Fruit fly (Drosophila melanogaster) whole organism, embryonic: ENCODE results near the gene CG43707.

Experiments used
- Aef1 ChIP-seq: fragments of 200-800 bp; sonication (Bioruptor generic); IDR thresholded peaks from 3 replicates; pipeline ENCODE4 v1.3.6; 2022; ENCODE audit warnings: missing biosample characterization, missing genetic modification characterization
- BtbVII ChIP-seq: fragments of 200-800 bp; sonication (Bioruptor generic); optimal IDR thresholded peaks from 3 replicates; lab custom pipeline; 2017; ENCODE audit warnings: missing biosample characterization, mild to moderate bottlenecking, missing genetic modification characterization
- Bteb2 ChIP-seq: fragments of 200-800 bp; sonication (Bioruptor generic); optimal IDR thresholded peaks from 2 replicates; lab custom pipeline; 2016; ENCODE audit warnings: missing biosample characterization, missing genetic modification characterization
- CG10654 ChIP-seq: fragments of 200-800 bp; sonication (Bioruptor generic); optimal IDR thresholded peaks from 2 replicates; lab custom pipeline; 2016; ENCODE audit warnings: missing biosample characterization, missing genetic modification characterization
- CG11696 ChIP-seq: fragments of 200-800 bp; sonication (Bioruptor generic); IDR thresholded peaks from 2 replicates; pipeline ENCODE4 v1.3.6; 2022; ENCODE audit warnings: missing biosample characterization, missing genetic modification characterization
- CG12219 ChIP-seq: fragments of 200-800 bp; sonication (Bioruptor generic); optimal IDR thresholded peaks from 3 replicates; lab custom pipeline; 2018; ENCODE audit warnings: missing biosample characterization, mild to moderate bottlenecking, missing genetic modification characterization
- CG14441 ChIP-seq: fragments of 200-800 bp; sonication (Bioruptor generic); IDR thresholded peaks from 2 replicates; pipeline ENCODE4 v1.3.6; 2022; ENCODE audit warnings: missing biosample characterization, missing genetic modification characterization
- CG1529 ChIP-seq: fragments of 200-800 bp; sonication (Bioruptor generic); optimal IDR thresholded peaks from 3 replicates; lab custom pipeline; 2018; ENCODE audit warnings: missing biosample characterization, missing genetic modification characterization
- CG2116 ChIP-seq: fragments of 200-800 bp; sonication (Bioruptor generic); optimal IDR thresholded peaks from 3 replicates; lab custom pipeline; 2018; ENCODE audit warnings: missing biosample characterization, mild to moderate bottlenecking, missing genetic modification characterization
- CG2199 ChIP-seq: fragments of 200-800 bp; sonication (Bioruptor generic); IDR thresholded peaks from 3 replicates; pipeline ENCODE4 v1.3.6; 2022; ENCODE audit warnings: missing biosample characterization, missing genetic modification characterization
- CG2889 ChIP-seq: fragments of 200-800 bp; sonication (Bioruptor generic); IDR thresholded peaks from 3 replicates; pipeline ENCODE4 v1.3.6; 2022; ENCODE audit warnings: missing biosample characterization, missing genetic modification characterization
- CG30403 ChIP-seq: fragments of 200-800 bp; sonication (Bioruptor generic); optimal IDR thresholded peaks from 3 replicates; lab custom pipeline; 2016; ENCODE audit warnings: missing biosample characterization, missing genetic modification characterization
- CG31224 ChIP-seq: fragments of 200-800 bp; sonication (Bioruptor generic); IDR thresholded peaks from 2 replicates; pipeline ENCODE4 v1.3.6; 2022; ENCODE audit warnings: missing biosample characterization, missing genetic modification characterization
- CG32532 ChIP-seq: fragments of 200-800 bp; sonication (Bioruptor generic); IDR thresholded peaks from 2 replicates; pipeline ENCODE4 v1.3.6; 2022; ENCODE audit warnings: missing biosample characterization, missing genetic modification characterization
- CG34376 ChIP-seq: fragments of 200-800 bp; sonication (Bioruptor generic); optimal IDR thresholded peaks from 2 replicates; lab custom pipeline; 2018; ENCODE audit warnings: missing biosample characterization, mild to moderate bottlenecking, missing genetic modification characterization
- CG6765 ChIP-seq: fragments of 200-800 bp; sonication (Bioruptor generic); optimal IDR thresholded peaks from 3 replicates; lab custom pipeline; 2017; ENCODE audit warnings: missing biosample characterization, mild to moderate bottlenecking, missing genetic modification characterization
- CG7357 ChIP-seq: fragments of 200-800 bp; sonication (Bioruptor generic); IDR thresholded peaks from 3 replicates; pipeline ENCODE4 v1.3.6; 2022; ENCODE audit warnings: missing biosample characterization, missing genetic modification characterization
- Deaf1 ChIP-seq: fragments of 200-800 bp; optimal IDR thresholded peaks from 3 replicates; lab custom pipeline; 2019; ENCODE audit warnings: missing biosample characterization, mild to moderate bottlenecking, missing genetic modification characterization, moderate library complexity
- Dp ChIP-seq: fragments of 200-800 bp; sonication (Bioruptor generic); optimal IDR thresholded peaks from 2 replicates; lab custom pipeline; 2018; ENCODE audit warnings: missing biosample characterization, mild to moderate bottlenecking, missing genetic modification characterization, moderate library complexity
- E2f2 ChIP-seq: fragments of 200-800 bp; sonication (Bioruptor generic); IDR thresholded peaks from 2 replicates; pipeline ENCODE4 v1.3.6; 2022; ENCODE audit warnings: missing biosample characterization, missing genetic modification characterization
- Eip74EF ChIP-seq, 2 experiments: fragments of 200-800 bp in 1 of 2; fragments of >200 bp in 1 of 2; sonication (Bioruptor generic) in 1 of 2; optimal IDR thresholded peaks; 2 replicates each; lab custom pipeline; 2017 to 2019; ENCODE audit warnings: missing biosample characterization in 2 of 2, missing genetic modification characterization in 2 of 2, mild to moderate bottlenecking in 1 of 2, moderate library complexity in 1 of 2
- H2.0 ChIP-seq: fragments of 200-800 bp; sonication (Bioruptor generic); IDR thresholded peaks from 2 replicates; pipeline ENCODE4 v1.3.6; 2022; ENCODE audit warnings: missing biosample characterization, missing genetic modification characterization
- HHEX ChIP-seq: fragments of 200-800 bp; sonication (Bioruptor generic); optimal IDR thresholded peaks from 3 replicates; lab custom pipeline; 2017; ENCODE audit warnings: missing biosample characterization, mild to moderate bottlenecking, missing genetic modification characterization, missing genetic modification reagents
- Hsf ChIP-seq: fragments of 200-800 bp; sonication (Bioruptor generic); optimal IDR thresholded peaks from 3 replicates; lab custom pipeline; 2016; ENCODE audit warnings: missing biosample characterization, missing genetic modification characterization
- Med ChIP-seq: fragments of 200-800 bp; sonication (Bioruptor generic); peaks from one replicate; lab custom pipeline; 2016; ENCODE audit warnings: missing biosample characterization, missing genetic modification characterization, mild to moderate bottlenecking, inconsistent platforms, moderate library complexity
- Sox100B ChIP-seq: fragments of 200-800 bp; sonication (Bioruptor generic); optimal IDR thresholded peaks from 3 replicates; lab custom pipeline; 2018; ENCODE audit warnings: missing biosample characterization, mild to moderate bottlenecking, missing genetic modification characterization
- Trl ChIP-seq, 3 experiments: fragments of >200 bp in 2 of 3; fragments of 200-800 bp in 1 of 3; sonication (Bioruptor generic) in 1 of 3; optimal IDR thresholded peaks; 2 replicates in 1 of 3; 3 replicates in 2 of 3; lab custom pipeline; 2016 to 2017; ENCODE audit warnings: missing biosample characterization in 1 of 3, missing genetic modification characterization in 1 of 3
- Xrp1 ChIP-seq: fragments of 200-800 bp; sonication (Bioruptor generic); IDR thresholded peaks from 2 replicates; pipeline ENCODE4 v1.3.6; 2022; ENCODE audit warnings: missing biosample characterization, missing genetic modification characterization
- bcd ChIP-seq: fragments of 200-800 bp; sonication (Bioruptor generic); optimal IDR thresholded peaks from 2 replicates; lab custom pipeline; 2017; ENCODE audit warnings: missing biosample characterization, mild to moderate bottlenecking, missing genetic modification characterization
- bsh ChIP-seq, 2 experiments: fragments of 200-800 bp; sonication (Bioruptor generic); optimal IDR thresholded peaks; 2 replicates each; lab custom pipeline; 2017 to 2018; ENCODE audit warnings: mild to moderate bottlenecking in 2 of 2, missing biosample characterization in 2 of 2, missing genetic modification characterization in 2 of 2, moderate library complexity in 1 of 2
- dmrt99B ChIP-seq: fragments of 200-800 bp; sonication (Bioruptor generic); optimal IDR thresholded peaks from 2 replicates; lab custom pipeline; 2018; ENCODE audit warnings: missing biosample characterization, mild to moderate bottlenecking, missing genetic modification characterization, moderate library complexity
- dysf ChIP-seq: fragments of 200-800 bp; sonication (Bioruptor generic); IDR thresholded peaks from 3 replicates; pipeline ENCODE4 v1.3.6; 2022; ENCODE audit warnings: missing biosample characterization, missing genetic modification characterization
- ewg ChIP-seq: fragments of 200-800 bp; sonication (Bioruptor generic); optimal IDR thresholded peaks from 3 replicates; lab custom pipeline; 2017; ENCODE audit warnings: mild to moderate bottlenecking, missing biosample characterization, missing genetic modification reagents, missing genetic modification characterization
- fd96Cb ChIP-seq: fragments of 200-800 bp; sonication (Bioruptor generic); optimal IDR thresholded peaks from 2 replicates; lab custom pipeline; 2018; ENCODE audit warnings: missing biosample characterization, mild to moderate bottlenecking, missing genetic modification characterization, moderate library complexity
- hkb ChIP-seq, 2 experiments: fragments of 200-800 bp in 1 of 2; fragments of >200 bp in 1 of 2; sonication (Bioruptor generic) in 1 of 2; IDR thresholded peaks in 1 of 2; optimal IDR thresholded peaks in 1 of 2; 2 replicates each; pipeline versions ENCODE4 v1.3.6 to Lab custom; 2017 to 2022; ENCODE audit warnings: missing biosample characterization in 1 of 2, missing genetic modification characterization in 1 of 2
- mam ChIP-seq: fragments of 200-800 bp; sonication (Bioruptor generic); optimal IDR thresholded peaks from 3 replicates; lab custom pipeline; 2016; ENCODE audit warnings: missing biosample characterization, missing genetic modification characterization
- nau ChIP-seq: fragments of 200-800 bp; sonication (Bioruptor generic); optimal IDR thresholded peaks from 3 replicates; lab custom pipeline; 2017; ENCODE audit warnings: missing biosample characterization, mild to moderate bottlenecking, missing genetic modification characterization, missing genetic modification reagents
- org-1 ChIP-seq: fragments of 200-800 bp; sonication (Bioruptor generic); optimal IDR thresholded peaks from 2 replicates; lab custom pipeline; 2017; ENCODE audit warnings: missing biosample characterization, missing genetic modification characterization
- pros ChIP-seq: fragments of 200-800 bp; sonication (Bioruptor generic); optimal IDR thresholded peaks from 3 replicates; lab custom pipeline; 2019; ENCODE audit warnings: missing biosample characterization, mild to moderate bottlenecking, missing genetic modification characterization, moderate library complexity
- psq ChIP-seq: fragments of 200-800 bp; sonication (Bioruptor generic); optimal IDR thresholded peaks from 2 replicates; lab custom pipeline; 2017; ENCODE audit warnings: missing biosample characterization, missing genetic modification characterization
- pzg ChIP-seq: fragments of 200-800 bp; sonication (Bioruptor generic); optimal IDR thresholded peaks from 3 replicates; lab custom pipeline; 2018; ENCODE audit warnings: missing biosample characterization, mild to moderate bottlenecking, missing genetic modification characterization, moderate library complexity
- ranshi ChIP-seq: fragments of 200-800 bp; sonication (Bioruptor generic); IDR thresholded peaks from 2 replicates; pipeline ENCODE4 v1.3.6; 2022; ENCODE audit warnings: missing biosample characterization, missing genetic modification characterization
- sima ChIP-seq: fragments of 200-800 bp; sonication (Bioruptor generic); optimal IDR thresholded peaks from 2 replicates; lab custom pipeline; 2016; ENCODE audit warnings: missing biosample characterization, missing genetic modification characterization
- so ChIP-seq: fragments of 200-800 bp; sonication (Bioruptor generic); IDR thresholded peaks from 3 replicates; pipeline ENCODE4 v1.3.6; 2022; ENCODE audit warnings: missing biosample characterization, missing genetic modification characterization

Gene CG43707

dm6 chr2L:3713545-3714156 lies 43.4 kb upstream of the CG43707 start (continued):
- TF ChIP-seq CG1529 (GFP tag; lab: Kevin White, UChicago) = no peak
- TF ChIP-seq Trl (optimal IDR thresholded peaks at IDR 0.05; lab: Kevin White, UChicago) = peak in 1 of 2 experiments; percentile 13
- TF ChIP-seq Trl (GFP tag; optimal IDR thresholded peaks at IDR 0.05; lab: Kevin White, UChicago) = no peak
- TF ChIP-seq Bteb2 (GFP tag; lab: Kevin White, UChicago) = no peak
- TF ChIP-seq CG2199 (GFP tag; lab: Robert Waterston, UW) = 0 out of 3 replicates have a peak, but pooled peaks have one; percentile 26
- no peak for TF ChIP-seq Aef1 (GFP tag; lab: Robert Waterston, UW)
- no peak for TF ChIP-seq CG14441 (GFP tag; lab: Robert Waterston, UW)

- TF ChIP-seq E2f2 (peak; percentile 36; the same call in 1 of the 2 replicates), CG2116 (peak; percentile 48), ewg (GFP tag; lab: Kevin White, UChicago) (peak; percentile 83), pzg (GFP tag; lab: Kevin White, UChicago) (peak; percentile 2), psq (peak; percentile 31), Deaf1 (tag; lab: Kevin White, UChicago) (peak; percentile 73), Dp (peak; percentile 19), sima (GFP tag; lab: Kevin White, UChicago) (no peak), CG34376 (no peak)
These were observed 39.3 kb upstream of the CG43707 start, which contains the start of the genes lectin-24A and Shaw for dm6 chr2L:3717673-3718235. Gene lectin-24A (minus strand): TSS chr2L:3717773. Gene Shaw (plus strand): TSS chr2L:3718185.

DNA sequence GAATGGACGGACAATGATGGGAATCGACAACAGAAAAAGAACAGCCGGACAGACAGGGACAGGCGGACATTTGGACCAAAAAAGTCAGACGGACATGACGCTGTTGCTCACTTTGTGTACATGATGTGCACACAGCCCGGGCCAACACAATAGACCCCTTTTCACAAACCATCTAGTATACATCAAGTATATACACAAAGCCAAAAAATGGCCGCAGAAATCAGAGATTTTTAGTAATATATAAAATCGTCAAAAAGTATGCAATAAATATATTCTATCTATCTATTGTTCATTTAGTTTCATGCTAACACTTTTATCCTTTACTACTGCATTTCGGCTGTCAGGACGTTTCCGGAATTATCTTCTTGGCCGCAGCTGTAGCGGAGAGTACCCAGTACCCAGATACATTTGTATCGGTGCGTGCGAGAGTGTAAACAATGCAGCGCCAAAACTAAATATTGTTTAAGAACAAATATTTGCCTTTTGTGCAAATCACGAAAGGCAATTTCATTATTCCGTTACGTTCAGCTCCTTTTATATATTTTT lies 37.6 kb upstream of the CG43707 start:
- TF ChIP-seq pros (no peak), hkb (optimal IDR thresholded peaks at IDR 0.05; lab: Kevin White, UChicago) (no peak), hkb (GFP tag; IDR thresholded peaks at IDR 0.05; lab: Robert Waterston, UW) (0 out of 2 replicates have a peak, but pooled peaks have one; percentile 23), CG32532 (peak; percentile 36; the same call in 1 of the 2 replicates), dysf (GFP tag; lab: Robert Waterston, UW) (peak; percentile 22; the same call in 1 of the 3 replicates), CG6765 (GFP tag; lab: Kevin White, UChicago) (no peak), CG7357 (GFP tag; lab: Robert Waterston, UW) (no peak), CG31224 (GFP tag; lab: Robert Waterston, UW) (no peak), CG12219 (GFP tag; lab: Kevin White, UChicago) (peak; percentile 21), CG11696 (peak; percentile 59), H2.0 (0 out of 2 replicates have a peak, but pooled peaks have one; percentile 16), nau (GFP tag; lab: Kevin White, UChicago) (peak; percentile 39), dmrt99B (tag; lab: Kevin White, UChicago) (peak; percentile 58), so (GFP tag; lab: Robert Waterston, UW) (0 out of 3 replicates have a peak, but pooled peaks have one; percentile 33), BtbVII (GFP tag; lab: Kevin White, UChicago) (peak; percentile 36), Hsf (GFP tag; lab: Kevin White, UChicago) (peak; percentile 3), Med (GFP tag; lab: Kevin White, UChicago) (peak; percentile 86), bsh (GFP tag; optimal IDR thresholded peaks at IDR 0.05; lab: Kevin White, UChicago) (peak in 1 of 2 experiments; percentile 43), CG2889 (GFP tag; lab: Robert Waterston, UW) (no peak), fd96Cb (tag; lab: Kevin White, UChicago) (peak; percentile 26), org-1 (GFP tag; lab: Kevin White, UChicago) (peak; percentile 0), bcd (peak; percentile 1), Xrp1 (0 out of 2 replicates have a peak, but pooled peaks have one; percentile 21), HHEX (GFP tag; lab: Kevin White, UChicago) (peak; percentile 30), CG1529 (GFP tag; lab: Kevin White, UChicago) (no peak), CG10654 (peak; percentile 8), Sox100B (peak; percentile 39), Eip74EF (GFP tag; optimal IDR thresholded peaks at IDR 0.05; lab: Kevin White, UChicago) (no peak), ranshi (GFP tag; lab: Robert Waterston, UW) (no peak), mam (GFP tag; lab: Kevin White, UChicago) (peak; percentile 6), E2f2 (peak; percentile 16; the same call in 1 of the 2 replicates), CG30403 (peak; percentile 13)
